Worm (Caenorhabditis elegans): ENCODE measurements around the gene luc-7L.
A peak's percentile ranks its signal among the peaks of the same experiment; 100 is the strongest.

luc-7L gene

ce11 chrII:7707383-7707782 lies at the start of gene luc-7L:
Gene luc-7L, minus strand, starts transcription at chrII:7707483.
- no peak for TF ChIP-seq unc-62 (GFP tag; optimal IDR thresholded peaks at IDR 0.05)
- no peak for TF ChIP-seq ZK546.5 (tag; optimal IDR thresholded peaks at IDR 0.05)
- no peak for TF ChIP-seq pha-4 (tag; optimal IDR thresholded peaks at IDR 0.05)
- TF ChIP-seq eor-1 (tag; optimal IDR thresholded peaks at IDR 0.05) = no peak
- TF ChIP-seq ceh-82 (tag; optimal IDR thresholded peaks at IDR 0.05) = no peak
- TF ChIP-seq ama-1 (optimal IDR thresholded peaks at IDR 0.05) = no peak
- TF ChIP-seq mml-1 (tag; optimal IDR thresholded peaks at IDR 0.05) = no peak
- no peak for TF ChIP-seq lin-39 (tag; optimal IDR thresholded peaks at IDR 0.05)
- no peak for TF ChIP-seq tbx-2 (tag; optimal IDR thresholded peaks at IDR 0.05)
- no peak for TF ChIP-seq zag-1 (tag; optimal IDR thresholded peaks at IDR 0.05)
- TF ChIP-seq sea-2 (GFP tag; optimal IDR thresholded peaks at IDR 0.05) = no peak
- no peak for TF ChIP-seq elt-2 (tag; optimal IDR thresholded peaks at IDR 0.05)
- no peak for TF ChIP-seq nhr-43 (tag; optimal IDR thresholded peaks at IDR 0.05; ENCODE audit: poor library complexity, severe bottlenecking)
- TF ChIP-seq hmg-11 (tag; optimal IDR thresholded peaks at IDR 0.05) = no peak

- TF ChIP-seq elt-1 (tag; optimal IDR thresholded peaks at IDR 0.05) (no peak), jun-1 (tag; optimal IDR thresholded peaks at IDR 0.05) (peak; percentile 65), egl-5 (tag; optimal IDR thresholded peaks at IDR 0.05) (no peak), nhr-77 (tag; optimal IDR thresholded peaks at IDR 0.05) (no peak), tbx-2 (tag; optimal IDR thresholded peaks at IDR 0.05) (no peak), nhr-43 (tag; optimal IDR thresholded peaks at IDR 0.05; ENCODE audit: poor library complexity, severe bottlenecking) (peak; percentile 57), skn-1 (tag; optimal IDR thresholded peaks at IDR 0.05) (peak; percentile 26), egl-27 (tag; optimal IDR thresholded peaks at IDR 0.05) (no peak), snpc-4 (tag; optimal IDR thresholded peaks at IDR 0.05) (no peak), pqm-1 (tag; optimal IDR thresholded peaks at IDR 0.05) (peak; percentile 59), unc-39 (tag; optimal IDR thresholded peaks at IDR 0.05) (no peak), nhr-11 (tag; optimal IDR thresholded peaks at IDR 0.05) (no peak), lsy-12 (tag; optimal IDR thresholded peaks at IDR 0.05) (peak; percentile 40), lin-15B (tag; optimal IDR thresholded peaks at IDR 0.05) (peak; percentile 11), nhr-12 (tag; optimal IDR thresholded peaks at IDR 0.05) (no peak), fkh-10 (GFP tag; optimal IDR thresholded peaks at IDR 0.05) (no peak), elt-2 (tag; optimal IDR thresholded peaks at IDR 0.05) (peak; percentile 77), lin-39 (tag; optimal IDR thresholded peaks at IDR 0.05) (no peak), elt-3 (tag; optimal IDR thresholded peaks at IDR 0.05) (peak in 1 of 3 experiments; percentile 5), ztf-4 (tag; optimal IDR thresholded peaks at IDR 0.05) (no peak), nhr-67 (tag; optimal IDR thresholded peaks at IDR 0.05) (no peak), ZK546.5 (tag; optimal IDR thresholded peaks at IDR 0.05) (no peak), nhr-28 (tag; optimal IDR thresholded peaks at IDR 0.05) (no peak), R02D3.7 (tag; optimal IDR thresholded peaks at IDR 0.05) (peak; percentile 13), ceh-82 (tag; optimal IDR thresholded peaks at IDR 0.05) (no peak), pha-4 (tag; optimal IDR thresholded peaks at IDR 0.05) (no peak), nfya-1 (tag; optimal IDR thresholded peaks at IDR 0.05; ENCODE audit: insufficient read depth) (peak; percentile 57), hmg-11 (tag; optimal IDR thresholded peaks at IDR 0.05) (no peak), nhr-237 (tag; optimal IDR thresholded peaks at IDR 0.05) (no peak), nhr-25 (tag; optimal IDR thresholded peaks at IDR 0.05) (peak; percentile 34), nhr-76 (tag; optimal IDR thresholded peaks at IDR 0.05) (no peak), ama-1 (optimal IDR thresholded peaks at IDR 0.05) (peak; percentile 89), fkh-2 (tag; optimal IDR thresholded peaks at IDR 0.05) (no peak), mdl-1 (tag; optimal IDR thresholded peaks at IDR 0.05) (no peak)
Measured at ce11 chrII:7756810-7757209, 49.5 kb upstream of the luc-7L start.

- TF ChIP-seq snpc-4 (tag; optimal IDR thresholded peaks at IDR 0.05) (peak; percentile 48), R02D3.7 (tag; optimal IDR thresholded peaks at IDR 0.05) (no peak), fos-1 (tag; optimal IDR thresholded peaks at IDR 0.05) (no peak), nhr-67 (tag; optimal IDR thresholded peaks at IDR 0.05) (no peak)
Measured at ce11 chrII:7755116-7755571, 47.9 kb upstream of the luc-7L start, which contains the start of the genes B0228.6 and B0228.1. Gene B0228.6, minus strand, starts transcription at chrII:7755166. Gene B0228.1, plus strand, starts transcription at chrII:7755343.

All from whole organism, L3 larva.